Fruit fly (Drosophila melanogaster) whole organism, embryonic: ENCODE measurements around the gene TBC1D16.

Source experiments
- Blimp-1 ChIP-seq: fragments of 200-800 bp; sonication (Bioruptor generic); optimal IDR thresholded peaks from 3 replicates; lab custom pipeline; 2018; ENCODE audit warnings: missing biosample characterization, missing genetic modification characterization, mild to moderate bottlenecking, moderate library complexity, missing genetic modification reagents
- CG11085 ChIP-seq: fragments of 200-800 bp; sonication (Bioruptor generic); IDR thresholded peaks from 2 replicates; pipeline ENCODE4 v1.3.6; 2022; ENCODE audit warnings: missing biosample characterization, missing genetic modification characterization
- CG12071 ChIP-seq: fragments of 200-800 bp; sonication (Bioruptor generic); optimal IDR thresholded peaks from 3 replicates; lab custom pipeline; 2018; ENCODE audit warnings: missing biosample characterization, mild to moderate bottlenecking, missing genetic modification characterization
- CG12942 ChIP-seq: fragments of 200-800 bp; sonication (Bioruptor generic); optimal IDR thresholded peaks from 3 replicates; lab custom pipeline; 2016; ENCODE audit warnings: missing biosample characterization, missing genetic modification characterization
- CG1529 ChIP-seq: fragments of 200-800 bp; sonication (Bioruptor generic); optimal IDR thresholded peaks from 3 replicates; lab custom pipeline; 2018; ENCODE audit warnings: missing biosample characterization, missing genetic modification characterization
- CG1602 ChIP-seq: fragments of 200-800 bp; sonication (Bioruptor generic); optimal IDR thresholded peaks from 3 replicates; lab custom pipeline; 2016; ENCODE audit warnings: missing biosample characterization, missing genetic modification characterization
- CG1603 ChIP-seq: fragments of 200-800 bp; sonication (Bioruptor generic); optimal IDR thresholded peaks from 2 replicates; lab custom pipeline; 2019; ENCODE audit warnings: missing biosample characterization, mild to moderate bottlenecking, missing genetic modification characterization, moderate library complexity
- CG17361 ChIP-seq: fragments of 200-800 bp; sonication (Bioruptor generic); IDR thresholded peaks from 3 replicates; pipeline ENCODE4 v1.3.6; 2022; ENCODE audit warnings: missing biosample characterization, missing genetic modification characterization
- CG18476 ChIP-seq: fragments of 200-800 bp; sonication (Bioruptor generic); optimal IDR thresholded peaks from 2 replicates; lab custom pipeline; 2016; ENCODE audit warnings: missing biosample characterization, mild to moderate bottlenecking, missing genetic modification characterization
- CG2120 ChIP-seq: fragments of 200-800 bp; sonication (Bioruptor generic); optimal IDR thresholded peaks from 3 replicates; lab custom pipeline; 2016; ENCODE audit warnings: missing biosample characterization, missing genetic modification characterization
- CG2875 ChIP-seq: fragments of 200-800 bp; sonication (Bioruptor generic); optimal IDR thresholded peaks from 2 replicates; lab custom pipeline; 2017; ENCODE audit warnings: missing biosample characterization, mild to moderate bottlenecking, missing genetic modification characterization, missing genetic modification reagents
- CG30431 ChIP-seq: fragments of 200-800 bp; sonication (Bioruptor generic); optimal IDR thresholded peaks from 2 replicates; lab custom pipeline; 2017; ENCODE audit warnings: missing biosample characterization, missing genetic modification characterization
- CG4617 ChIP-seq: fragments of 200-800 bp; sonication (Bioruptor generic); optimal IDR thresholded peaks from 3 replicates; lab custom pipeline; 2016; ENCODE audit warnings: missing biosample characterization, missing genetic modification characterization, borderline replicate concordance
- CG4707 ChIP-seq: fragments of 200-800 bp; sonication (Bioruptor generic); optimal IDR thresholded peaks from 2 replicates; lab custom pipeline; 2018; ENCODE audit warnings: missing biosample characterization, mild to moderate bottlenecking, missing genetic modification characterization, moderate library complexity
- CG5180 ChIP-seq: fragments of 200-800 bp; sonication (Bioruptor generic); optimal IDR thresholded peaks from 3 replicates; lab custom pipeline; 2017; ENCODE audit warnings: missing biosample characterization, missing genetic modification characterization, mild to moderate bottlenecking, moderate library complexity, missing genetic modification reagents
- CG5953 ChIP-seq: fragments of 200-800 bp; sonication (Bioruptor generic); IDR thresholded peaks from 2 replicates; pipeline ENCODE4 v1.3.6; 2022; ENCODE audit warnings: missing biosample characterization, missing genetic modification characterization
- CG6791 ChIP-seq: fragments of 200-800 bp; sonication (Bioruptor generic); IDR thresholded peaks from 3 replicates; pipeline ENCODE4 v1.3.6; 2022; ENCODE audit warnings: missing biosample characterization, missing genetic modification characterization; ENCODE audit not compliant: partially characterized antibody
- CG7357 ChIP-seq: fragments of 200-800 bp; sonication (Bioruptor generic); IDR thresholded peaks from 3 replicates; pipeline ENCODE4 v1.3.6; 2022; ENCODE audit warnings: missing biosample characterization, missing genetic modification characterization
- CG8290 ChIP-seq, 3 experiments: fragments of 200-800 bp; sonication (Bioruptor generic); optimal IDR thresholded peaks; 2 replicates each; lab custom pipeline; 2016 to 2019; ENCODE audit warnings: missing biosample characterization in 3 of 3, missing genetic modification characterization in 3 of 3, mild to moderate bottlenecking in 2 of 3, moderate library complexity in 1 of 3
- CG8359 ChIP-seq: fragments of 200-800 bp; sonication (Bioruptor generic); optimal IDR thresholded peaks from 2 replicates; lab custom pipeline; 2017; ENCODE audit warnings: missing biosample characterization, mild to moderate bottlenecking, missing genetic modification characterization, borderline replicate concordance
- CG9932 ChIP-seq: fragments of 200-800 bp; sonication (Bioruptor generic); IDR thresholded peaks from 2 replicates; pipeline ENCODE4 v1.3.6; 2022; ENCODE audit warnings: missing biosample characterization, missing genetic modification characterization
- Dbx ChIP-seq: fragments of 200-800 bp; sonication (Bioruptor generic); IDR thresholded peaks from 3 replicates; pipeline ENCODE4 v1.3.6; 2022; ENCODE audit warnings: missing biosample characterization, missing genetic modification characterization
- Dfd ChIP-seq, 2 experiments: fragments of >200 bp; optimal IDR thresholded peaks; 2 replicates each; lab custom pipeline; 2017; ENCODE audit warnings: missing biosample characterization in 2 of 2, missing genetic modification characterization in 2 of 2
- Fer3 ChIP-seq: fragments of 200-800 bp; sonication (Bioruptor generic); optimal IDR thresholded peaks from 2 replicates; lab custom pipeline; 2018; ENCODE audit warnings: missing biosample characterization, mild to moderate bottlenecking, missing genetic modification characterization, moderate library complexity
- GATAe ChIP-seq: fragments of 200-800 bp; sonication (Bioruptor generic); conservative IDR thresholded peaks from 2 replicates; pipeline ENCODE4 v1.3.6; 2022; ENCODE audit warnings: missing biosample characterization, missing genetic modification characterization
- Hmr ChIP-seq: fragments of 200-800 bp; sonication (Bioruptor generic); optimal IDR thresholded peaks from 3 replicates; lab custom pipeline; 2017; ENCODE audit warnings: mild to moderate bottlenecking, missing biosample characterization, missing genetic modification reagents, missing genetic modification characterization
- Hr51 ChIP-seq, 2 experiments: fragments of 200-800 bp; sonication (Bioruptor generic); optimal IDR thresholded peaks; 2 replicates in 1 of 2; 3 replicates in 1 of 2; lab custom pipeline; 2016 to 2018; ENCODE audit warnings: missing biosample characterization in 2 of 2, missing genetic modification characterization in 2 of 2, mild to moderate bottlenecking in 1 of 2, moderate library complexity in 1 of 2
- NK7.1 ChIP-seq: fragments of 200-800 bp; sonication (Bioruptor generic); optimal IDR thresholded peaks from 3 replicates; lab custom pipeline; 2016; ENCODE audit warnings: missing biosample characterization, missing genetic modification characterization
- Ssrp ChIP-seq: fragments of 200-800 bp; sonication (Bioruptor generic); optimal IDR thresholded peaks from 2 replicates; lab custom pipeline; 2018; ENCODE audit warnings: missing biosample characterization, mild to moderate bottlenecking, missing genetic modification characterization, moderate library complexity
- TFAM ChIP-seq: fragments of 200-800 bp; sonication (Bioruptor generic); optimal IDR thresholded peaks from 2 replicates; lab custom pipeline; 2017; ENCODE audit warnings: missing biosample characterization, missing genetic modification characterization, inconsistent platforms
- ap ChIP-seq: fragments of 200-800 bp; sonication (Bioruptor generic); IDR thresholded peaks from 2 replicates; pipeline ENCODE4 v1.3.6; 2022; ENCODE audit warnings: missing biosample characterization, missing genetic modification characterization
- ash1 ChIP-seq: fragments of 200-800 bp; sonication (Bioruptor generic); optimal IDR thresholded peaks from 2 replicates; lab custom pipeline; 2018; ENCODE audit warnings: missing biosample characterization, mild to moderate bottlenecking, missing genetic modification characterization
- ato ChIP-seq: fragments of 200-800 bp; sonication (Bioruptor generic); IDR thresholded peaks from 2 replicates; pipeline ENCODE4 v1.3.6; 2022; ENCODE audit warnings: missing biosample characterization, missing genetic modification characterization; ENCODE audit not compliant: partially characterized antibody
- bbx ChIP-seq: fragments of 200-800 bp; sonication (Bioruptor generic); IDR thresholded peaks from 2 replicates; pipeline ENCODE4 v1.3.6; 2022; ENCODE audit warnings: missing biosample characterization, missing genetic modification characterization; ENCODE audit not compliant: partially characterized antibody
- bsh ChIP-seq, 2 experiments: fragments of 200-800 bp; sonication (Bioruptor generic); optimal IDR thresholded peaks; 2 replicates each; lab custom pipeline; 2017 to 2018; ENCODE audit warnings: mild to moderate bottlenecking in 2 of 2, missing biosample characterization in 2 of 2, missing genetic modification characterization in 2 of 2, moderate library complexity in 1 of 2
- chn ChIP-seq: fragments of 200-800 bp; sonication (Bioruptor generic); optimal IDR thresholded peaks from 2 replicates; lab custom pipeline; 2016; ENCODE audit warnings: missing biosample characterization, missing genetic modification characterization
- cwo ChIP-seq: fragments of 200-800 bp; sonication (Bioruptor generic); optimal IDR thresholded peaks from 3 replicates; lab custom pipeline; 2017; ENCODE audit warnings: missing biosample characterization, missing genetic modification characterization, mild to moderate bottlenecking, moderate library complexity, missing genetic modification reagents
- danr ChIP-seq: fragments of 200-800 bp; sonication (Bioruptor generic); IDR thresholded peaks from 2 replicates; pipeline ENCODE4 v1.3.6; 2022; ENCODE audit warnings: missing biosample characterization, missing genetic modification characterization
- grau ChIP-seq: fragments of 200-800 bp; optimal IDR thresholded peaks from 3 replicates; lab custom pipeline; 2019; ENCODE audit warnings: missing biosample characterization, mild to moderate bottlenecking, missing genetic modification characterization, moderate library complexity
- gt ChIP-seq: fragments of 200-800 bp; sonication (Bioruptor generic); IDR thresholded peaks from 2 replicates; pipeline ENCODE4 v1.3.6; 2022; ENCODE audit warnings: missing biosample characterization, missing genetic modification characterization
- jumu ChIP-seq: fragments of 200-800 bp; sonication (Bioruptor generic); optimal IDR thresholded peaks from 3 replicates; lab custom pipeline; 2016; ENCODE audit warnings: missing biosample characterization, missing genetic modification characterization
- lola ChIP-seq, 3 experiments: fragments of >200 bp in 2 of 3; fragments of 200-800 bp in 1 of 3; sonication (Bioruptor generic) in 1 of 3; optimal IDR thresholded peaks; 2 replicates each; lab custom pipeline; 2017 to 2019; ENCODE audit warnings: missing biosample characterization in 3 of 3, missing genetic modification characterization in 3 of 3, mild to moderate bottlenecking in 1 of 3, moderate library complexity in 1 of 3
- lov ChIP-seq, 2 experiments: fragments of 200-800 bp in 1 of 2; fragments of >200 bp in 1 of 2; sonication (Bioruptor generic) in 1 of 2; IDR thresholded peaks in 1 of 2; optimal IDR thresholded peaks in 1 of 2; 2 replicates in 1 of 2; 3 replicates in 1 of 2; pipeline versions ENCODE4 v1.3.6 to Lab custom; 2017 to 2022; ENCODE audit warnings: missing biosample characterization in 1 of 2, missing genetic modification characterization in 1 of 2
- luna ChIP-seq: fragments of 200-800 bp; sonication (Bioruptor generic); optimal IDR thresholded peaks from 2 replicates; lab custom pipeline; 2016; ENCODE audit warnings: missing biosample characterization, missing genetic modification characterization
- org-1 ChIP-seq: fragments of 200-800 bp; sonication (Bioruptor generic); optimal IDR thresholded peaks from 2 replicates; lab custom pipeline; 2017; ENCODE audit warnings: missing biosample characterization, missing genetic modification characterization
- ttk ChIP-seq: fragments of 200-800 bp; sonication (Bioruptor generic); IDR thresholded peaks from 2 replicates; pipeline ENCODE4 v2.1.2; 2022; ENCODE audit warnings: missing biosample characterization, missing genetic modification characterization
- vnd ChIP-seq: fragments of 200-800 bp; sonication (Bioruptor generic); IDR thresholded peaks from 3 replicates; pipeline ENCODE4 v1.3.6; 2022; ENCODE audit warnings: missing biosample characterization, missing genetic modification characterization; ENCODE audit not compliant: partially characterized antibody
- zfh2 ChIP-seq: fragments of 200-800 bp; sonication (Bioruptor generic); optimal IDR thresholded peaks from 2 replicates; lab custom pipeline; 2016; ENCODE audit warnings: missing biosample characterization, missing genetic modification characterization

Gene TBC1D16

DNA sequence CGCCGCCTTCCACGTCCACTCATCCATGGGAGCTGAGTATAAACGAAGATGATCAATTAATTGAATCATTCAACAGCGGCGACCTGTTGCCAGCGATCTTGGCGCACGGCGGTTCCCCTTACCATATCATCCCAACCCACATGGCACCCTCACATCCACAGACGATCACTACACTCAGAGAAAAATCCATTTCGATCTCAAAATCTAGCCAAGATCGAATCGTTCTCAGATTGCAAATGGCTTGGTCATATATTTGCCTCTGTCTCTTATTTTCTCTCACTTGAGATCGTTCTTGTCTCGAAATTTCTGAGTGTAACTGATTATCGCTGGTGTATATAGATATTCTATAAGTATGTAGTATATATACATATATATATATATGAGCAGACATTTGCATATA, 32.9 kb upstream of the TBC1D16 start (continued):
- TF ChIP-seq lov (optimal IDR thresholded peaks at IDR 0.05; lab: Kevin White, UChicago) (no peak), lov (GFP tag; IDR thresholded peaks at IDR 0.05; lab: Robert Waterston, UW) (no peak), CG5180 (peak; percentile 28), CG7357 (GFP tag; lab: Robert Waterston, UW) (peak; percentile 20; the same call in 1 of the 3 replicates), Dbx (GFP tag; lab: Robert Waterston, UW) (0 out of 3 replicates have a peak, but pooled peaks have one; percentile 26), TFAM (GFP tag; lab: Kevin White, UChicago) (no peak), CG8290 (GFP tag; optimal IDR thresholded peaks at IDR 0.05; lab: Kevin White, UChicago) (no peak), CG8290 (tag; optimal IDR thresholded peaks at IDR 0.05; lab: Kevin White, UChicago) (peak in 1 of 2 experiments; percentile 84), Hmr (GFP tag; lab: Kevin White, UChicago) (peak; percentile 43), CG17361 (GFP tag; lab: Robert Waterston, UW) (peak; percentile 36; the same call in 1 of the 3 replicates), Hr51 (GFP tag; optimal IDR thresholded peaks at IDR 0.05; lab: Kevin White, UChicago) (peak; percentile 3 to 56), GATAe (GFP tag; lab: Robert Waterston, UW) (no peak), CG18476 (GFP tag; lab: Kevin White, UChicago) (no peak), CG4617 (no peak), Ssrp (peak; percentile 17), lola (GFP tag; optimal IDR thresholded peaks at IDR 0.05; lab: Kevin White, UChicago) (no peak), jumu (GFP tag; lab: Kevin White, UChicago) (no peak), chn (GFP tag; lab: Kevin White, UChicago) (peak; percentile 11), ash1 (GFP tag; lab: Kevin White, UChicago) (no peak), Fer3 (tag; lab: Kevin White, UChicago) (peak; percentile 69), CG1603 (tag; lab: Kevin White, UChicago) (peak; percentile 62), CG8359 (GFP tag; lab: Kevin White, UChicago) (no peak), NK7.1 (no peak), CG30431 (GFP tag; lab: Kevin White, UChicago) (peak; percentile 8), CG2120 (GFP tag; lab: Kevin White, UChicago) (peak; percentile 43), bbx (no peak), CG9932 (GFP tag; lab: Robert Waterston, UW) (peak; percentile 73), org-1 (peak; percentile 20), CG4707 (GFP tag; lab: Kevin White, UChicago) (no peak), ap (GFP tag; lab: Robert Waterston, UW) (no peak), bsh (GFP tag; optimal IDR thresholded peaks at IDR 0.05; lab: Kevin White, UChicago) (peak in 1 of 2 experiments; percentile 68), CG11085 (GFP tag; lab: Robert Waterston, UW) (no peak; the same call in 1 of the 2 replicates), CG12071 (GFP tag; lab: Kevin White, UChicago) (peak; percentile 50), CG2875 (GFP tag; lab: Kevin White, UChicago) (peak; percentile 24), grau (tag; lab: Kevin White, UChicago) (peak; percentile 61), luna (GFP tag; lab: Kevin White, UChicago) (no peak), danr (GFP tag; lab: Robert Waterston, UW) (no peak), gt (GFP tag; lab: Robert Waterston, UW) (peak; percentile 27; the same call in 1 of the 2 replicates), cwo (GFP tag; lab: Kevin White, UChicago) (no peak), CG1602 (GFP tag; lab: Kevin White, UChicago) (peak; percentile 49), ato (GFP tag; lab: Robert Waterston, UW) (no peak), zfh2 (GFP tag; lab: Kevin White, UChicago) (peak; percentile 5), Blimp-1 (GFP tag; lab: Kevin White, UChicago) (peak; percentile 59), CG1529 (GFP tag; lab: Kevin White, UChicago) (no peak), CG6791 (GFP tag; lab: Robert Waterston, UW) (no peak), CG5953 (GFP tag; lab: Robert Waterston, UW) (no peak), Dfd (GFP tag; optimal IDR thresholded peaks at IDR 0.05; lab: Kevin White, UChicago) (no peak), ttk (GFP tag; lab: Robert Waterston, UW) (peak; percentile 51), CG12942 (GFP tag; lab: Kevin White, UChicago) (peak; percentile 12), vnd (GFP tag; lab: Robert Waterston, UW) (no peak)
